Worm (Caenorhabditis elegans): ENCODE results near the gene clec-245.

DNA sequence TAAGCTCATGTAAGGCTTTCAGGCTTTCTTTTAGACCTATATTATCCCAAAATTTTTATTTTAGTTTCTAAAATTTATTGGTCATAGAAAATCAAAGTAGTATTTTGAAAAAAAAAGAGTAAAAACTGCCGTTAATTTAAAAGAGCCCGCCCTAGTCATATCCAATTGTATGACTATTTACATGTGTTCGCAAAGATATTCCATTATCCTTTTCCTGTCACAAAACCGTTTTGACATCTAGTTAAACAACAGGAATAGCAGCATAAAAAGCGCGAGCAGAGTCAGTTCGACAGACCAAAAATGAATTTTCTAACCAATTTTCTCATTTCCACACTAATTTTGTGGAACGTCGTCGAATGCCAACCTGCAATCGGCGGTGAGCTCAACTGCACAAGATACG is 6.8 kb upstream of the clec-245 start, which contains the start of gene F16H6.3:
- TF ChIP-seq ama-1 (optimal IDR thresholded peaks at IDR 0.05), result no peak
- no peak for TF ChIP-seq aly-1 (tag; optimal IDR thresholded peaks at IDR 0.05)

Measured in whole organism, early embryonic.